Worm (Caenorhabditis elegans) whole organism, L1 larva: ENCODE results near the gene fipr-25.

Experiments used
- C04F5.9 ChIP-seq: sonication (generic microtip); optimal IDR thresholded peaks from 2 replicates; lab custom pipeline; 2016; ENCODE audit warnings: missing genetic modification characterization, missing compliant biosample characterization
- C16A3.4 ChIP-seq: fragments of 150-350 bp; optimal IDR thresholded peaks from 2 replicates; lab custom pipeline; 2014; ENCODE audit warnings: missing biosample characterization, missing genetic modification characterization
- C34B4.2 ChIP-seq: sonication (generic microtip); optimal IDR thresholded peaks from 2 replicates; lab custom pipeline; 2017; ENCODE audit warnings: mild to moderate bottlenecking, missing genetic modification characterization, missing compliant biosample characterization
- F16B12.6 ChIP-seq: fragments of 150-350 bp; optimal IDR thresholded peaks from 2 replicates; lab custom pipeline; 2014; ENCODE audit warnings: missing biosample characterization, missing genetic modification characterization
- Y116A8C.19 ChIP-seq: sonication (generic microtip); optimal IDR thresholded peaks from 2 replicates; lab custom pipeline; 2016; ENCODE audit warnings: missing compliant biosample characterization, missing genetic modification characterization, borderline replicate concordance
- aly-2 ChIP-seq: fragments of 150-350 bp; optimal IDR thresholded peaks from 2 replicates; lab custom pipeline; 2014; ENCODE audit warnings: missing biosample characterization, missing genetic modification characterization
- ama-1 ChIP-seq: fragments of 150-350 bp; optimal IDR thresholded peaks from 2 replicates; lab custom pipeline; 2014
- ceh-8 ChIP-seq: fragments of 200-800 bp; sonication (Bioruptor generic); optimal IDR thresholded peaks from 2 replicates; lab custom pipeline; 2018; ENCODE audit warnings: mild to moderate bottlenecking, missing genetic modification characterization, moderate library complexity, missing compliant biosample characterization
- ceh-88 ChIP-seq: fragments of 200-800 bp; sonication (Bioruptor generic); IDR thresholded peaks from 2 replicates; pipeline ENCODE4 v1.3.6; 2022; ENCODE audit warnings: missing genetic modification characterization, missing compliant biosample characterization
- ces-1 ChIP-seq: fragments of 150-350 bp; optimal IDR thresholded peaks from 2 replicates; lab custom pipeline; 2014; ENCODE audit warnings: missing biosample characterization, missing genetic modification reagents, missing genetic modification characterization
- dpl-1 ChIP-seq, 3 experiments: fragments of 150-350 bp in 2 of 3; sonication (generic microtip) in 1 of 3; optimal IDR thresholded peaks; 2 replicates each; lab custom pipeline; 2014 to 2017; ENCODE audit warnings: missing biosample characterization in 3 of 3, missing genetic modification characterization in 3 of 3, missing genetic modification reagents in 3 of 3
- efl-1 ChIP-seq, 4 experiments: fragments of 150-350 bp; optimal IDR thresholded peaks in 3 of 4; peaks in 1 of 4; 1 replicate in 1 of 4; 2 replicates in 3 of 4; lab custom pipeline; 2014; ENCODE audit warnings: missing biosample characterization in 2 of 4, missing genetic modification characterization in 2 of 4, missing genetic modification reagents in 2 of 4
- egl-13 ChIP-seq: sonication (generic microtip); optimal IDR thresholded peaks from 2 replicates; lab custom pipeline; 2016; ENCODE audit warnings: missing genotype, missing genetic modification reagents, missing genetic modification characterization, missing compliant biosample characterization
- elt-2 ChIP-seq: sonication (generic microtip); optimal IDR thresholded peaks from 2 replicates; lab custom pipeline; 2016; ENCODE audit warnings: missing genetic modification characterization, mild to moderate bottlenecking, inconsistent platforms, missing compliant biosample characterization, missing genetic modification reagents
- elt-3 ChIP-seq, 6 experiments: fragments of 150-350 bp in 1 of 6; sonication (generic microtip); optimal IDR thresholded peaks; 2 replicates each; lab custom pipeline; 2017 to 2018; ENCODE audit warnings: missing biosample characterization in 6 of 6, missing genetic modification characterization in 6 of 6, inconsistent platforms in 1 of 6
- ets-5 ChIP-seq: fragments of 200-800 bp; sonication (Bioruptor generic); IDR thresholded peaks from 2 replicates; pipeline ENCODE4 v1.3.6; 2022; ENCODE audit warnings: missing genetic modification characterization, missing compliant biosample characterization
- fkh-4 ChIP-seq: sonication (generic microtip); optimal IDR thresholded peaks from 2 replicates; lab custom pipeline; 2016; ENCODE audit warnings: missing compliant biosample characterization, missing genetic modification characterization, borderline replicate concordance
- fkh-8 ChIP-seq: sonication (generic microtip); optimal IDR thresholded peaks from 2 replicates; lab custom pipeline; 2016; ENCODE audit warnings: mild to moderate bottlenecking, missing genetic modification characterization, missing compliant biosample characterization
- fos-1 ChIP-seq: fragments of 150-350 bp; optimal IDR thresholded peaks from 2 replicates; lab custom pipeline; 2014; ENCODE audit warnings: missing biosample characterization, missing genetic modification characterization
- hlh-17 ChIP-seq: fragments of 200-800 bp; sonication (Bioruptor generic); optimal IDR thresholded peaks from 2 replicates; lab custom pipeline; 2018; ENCODE audit warnings: missing genetic modification characterization, mild to moderate bottlenecking, missing compliant biosample characterization, moderate library complexity, borderline replicate concordance
- hpl-2 ChIP-seq: fragments of 150-350 bp; optimal IDR thresholded peaks from 2 replicates; lab custom pipeline; 2014; ENCODE audit warnings: missing biosample characterization, missing genetic modification reagents, missing genetic modification characterization
- irx-1 ChIP-seq: sonication (generic microtip); optimal IDR thresholded peaks from 2 replicates; lab custom pipeline; 2016; ENCODE audit warnings: missing genetic modification characterization, missing compliant biosample characterization
- jun-1 ChIP-seq: fragments of 150-350 bp; optimal IDR thresholded peaks from 2 replicates; lab custom pipeline; 2014; ENCODE audit warnings: missing biosample characterization, missing genetic modification reagents, missing genetic modification characterization
- lin-13 ChIP-seq: fragments of 150-350 bp; optimal IDR thresholded peaks from 2 replicates; lab custom pipeline; 2014; ENCODE audit warnings: missing biosample characterization, missing genetic modification reagents, missing genetic modification characterization
- lin-14 ChIP-seq: fragments of 200-800 bp; sonication (Bioruptor generic); optimal IDR thresholded peaks from 2 replicates; lab custom pipeline; 2018; ENCODE audit warnings: mild to moderate bottlenecking, missing genetic modification characterization, moderate library complexity, missing compliant biosample characterization
- lin-15B ChIP-seq: fragments of 150-350 bp; sonication (generic microtip); optimal IDR thresholded peaks from 3 replicates; lab custom pipeline; 2014; ENCODE audit warnings: missing biosample characterization, missing genetic modification characterization
- lin-35 ChIP-seq, 2 experiments: fragments of 150-350 bp; optimal IDR thresholded peaks; 2 replicates each; lab custom pipeline; 2014; ENCODE audit warnings: missing biosample characterization in 2 of 2, missing genetic modification characterization in 2 of 2, missing genetic modification reagents in 2 of 2
- lin-39 ChIP-seq: fragments of 150-350 bp; optimal IDR thresholded peaks from 2 replicates; lab custom pipeline; 2014; ENCODE audit warnings: missing biosample characterization, missing genetic modification reagents, missing genetic modification characterization
- lir-3 ChIP-seq: sonication (generic microtip); optimal IDR thresholded peaks from 2 replicates; lab custom pipeline; 2016; ENCODE audit warnings: mild to moderate bottlenecking, missing genetic modification characterization, moderate library complexity, missing compliant biosample characterization; ENCODE audit not compliant: poor library complexity
- lsy-2 ChIP-seq, 2 experiments: fragments of 150-350 bp; optimal IDR thresholded peaks; 2 replicates each; lab custom pipeline; 2014; ENCODE audit warnings: missing biosample characterization in 2 of 2, missing genetic modification characterization in 2 of 2
- mdl-1 ChIP-seq, 2 experiments: fragments of 150-350 bp; optimal IDR thresholded peaks; 2 replicates each; lab custom pipeline; 2014 to 2017; ENCODE audit warnings: missing biosample characterization in 2 of 2, missing genetic modification characterization in 2 of 2, inconsistent platforms in 1 of 2
- mef-2 ChIP-seq: fragments of 150-350 bp; optimal IDR thresholded peaks from 2 replicates; lab custom pipeline; 2014; ENCODE audit warnings: missing biosample characterization, missing genetic modification characterization
- mep-1 ChIP-seq: fragments of 150-350 bp; optimal IDR thresholded peaks from 2 replicates; lab custom pipeline; 2014; ENCODE audit warnings: missing biosample characterization, missing genetic modification characterization
- nhr-12 ChIP-seq: sonication (generic microtip); optimal IDR thresholded peaks from 2 replicates; lab custom pipeline; 2017; ENCODE audit warnings: missing biosample characterization, missing genetic modification characterization
- nhr-19 ChIP-seq: fragments of 200-800 bp; sonication (Bioruptor generic); conservative IDR thresholded peaks from 2 replicates; pipeline ENCODE4 v1.3.6; 2022; ENCODE audit warnings: missing genetic modification characterization, missing compliant biosample characterization
- nhr-20 ChIP-seq: sonication (generic microtip); optimal IDR thresholded peaks from 2 replicates; lab custom pipeline; 2016; ENCODE audit warnings: mild to moderate bottlenecking, missing genetic modification characterization, missing compliant biosample characterization
- nhr-237 ChIP-seq: fragments of 150-350 bp; optimal IDR thresholded peaks from 2 replicates; lab custom pipeline; 2014; ENCODE audit warnings: missing biosample characterization, missing genetic modification characterization
- nhr-47 ChIP-seq: sonication (generic microtip); optimal IDR thresholded peaks from 2 replicates; lab custom pipeline; 2016; ENCODE audit warnings: mild to moderate bottlenecking, missing genetic modification characterization, moderate library complexity, missing compliant biosample characterization
- nhr-76 ChIP-seq: sonication (generic microtip); optimal IDR thresholded peaks from 2 replicates; lab custom pipeline; 2017; ENCODE audit warnings: missing biosample characterization, missing genetic modification characterization
- nhr-84 ChIP-seq: sonication (generic microtip); optimal IDR thresholded peaks from 2 replicates; lab custom pipeline; 2017; ENCODE audit warnings: missing biosample characterization, missing genetic modification characterization
- nhr-85 ChIP-seq: sonication (generic microtip); peaks from one replicate; lab custom pipeline; 2016; ENCODE audit warnings: missing genetic modification characterization, inconsistent platforms, missing compliant biosample characterization
- nhr-90 ChIP-seq: sonication (generic microtip); optimal IDR thresholded peaks from 2 replicates; lab custom pipeline; 2016; ENCODE audit warnings: mild to moderate bottlenecking, missing genetic modification characterization, missing compliant biosample characterization; ENCODE audit not compliant: poor library complexity
- pag-3 ChIP-seq: sonication (generic microtip); optimal IDR thresholded peaks from 2 replicates; lab custom pipeline; 2017; ENCODE audit warnings: missing genetic modification characterization, mild to moderate bottlenecking, missing compliant biosample characterization, antibody characterized with exemption, borderline replicate concordance; ENCODE audit not compliant: insufficient read depth
- pax-3 ChIP-seq: fragments of 200-800 bp; sonication (Bioruptor generic); optimal IDR thresholded peaks from 2 replicates; lab custom pipeline; 2018; ENCODE audit warnings: mild to moderate bottlenecking, missing genetic modification characterization, moderate library complexity, missing compliant biosample characterization
- unc-130 ChIP-seq: fragments of 150-350 bp; optimal IDR thresholded peaks from 2 replicates; lab custom pipeline; 2017; ENCODE audit warnings: missing biosample characterization, missing genetic modification characterization, inconsistent platforms
- unc-98 ChIP-seq: fragments of 200-800 bp; sonication (Bioruptor generic); IDR thresholded peaks from 2 replicates; pipeline ENCODE4 v1.3.6; 2022; ENCODE audit warnings: missing genetic modification characterization, missing compliant biosample characterization
- xbp-1 ChIP-seq: sonication (generic microtip); optimal IDR thresholded peaks from 2 replicates; lab custom pipeline; 2016; ENCODE audit warnings: missing genetic modification characterization, missing compliant biosample characterization
- ztf-4 ChIP-seq: fragments of 150-350 bp; optimal IDR thresholded peaks from 2 replicates; lab custom pipeline; 2014; ENCODE audit warnings: missing biosample characterization, missing genetic modification characterization

The fipr-25 gene

DNA sequence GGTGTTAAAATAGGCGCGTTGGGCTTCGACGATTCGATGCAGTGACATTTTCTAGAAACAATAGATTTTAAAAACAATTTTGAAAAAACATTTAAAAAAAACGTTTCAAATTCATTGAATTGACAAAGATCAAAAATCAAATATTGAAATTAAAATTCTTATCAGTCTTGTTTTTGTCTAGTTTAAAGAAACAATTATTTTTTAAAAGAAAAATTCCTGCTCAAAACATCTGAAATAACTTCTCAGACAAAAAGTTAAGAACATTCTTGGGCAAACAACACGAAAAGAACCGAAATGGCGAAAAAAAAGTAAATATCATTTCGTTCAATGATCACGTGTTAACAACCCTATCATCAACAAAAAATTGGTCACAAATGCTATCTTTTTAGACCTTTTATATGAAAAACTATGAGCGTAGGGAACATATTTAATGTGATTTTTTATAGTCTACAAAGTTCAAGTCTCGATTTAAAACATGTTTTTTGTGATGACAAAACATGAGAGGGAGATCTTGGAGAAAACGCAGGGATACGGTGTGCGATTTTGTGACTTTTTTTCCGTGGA is 42.4 kb downstream of the fipr-25 start, which contains the start of gene alh-5:
TSS of gene alh-5 (minus strand) at position 51 of the 564 bp plus-strand sequence.
- TF ChIP-seq nhr-19: no peak
- TF ChIP-seq nhr-90 (tag; lab: Kevin White, UChicago): peak; percentile 40
- TF ChIP-seq xbp-1: no peak
- no peak for TF ChIP-seq mdl-1 (tag; optimal IDR thresholded peaks at IDR 0.05; lab: Kevin White, UChicago)
- no peak for TF ChIP-seq dpl-1 (GFP tag; optimal IDR thresholded peaks at IDR 0.05; lab: Kevin White, UChicago)
- TF ChIP-seq nhr-76 (tag; lab: Kevin White, UChicago): no peak
- TF ChIP-seq efl-1 (optimal IDR thresholded peaks at IDR 0.05; lab: Kevin White, UChicago): no peak
- no peak for TF ChIP-seq efl-1 (GFP tag; optimal IDR thresholded peaks at IDR 0.05 in 1 of 2; lab: Kevin White, UChicago)
- TF ChIP-seq pax-3 (tag; lab: Kevin White, UChicago): no peak
- TF ChIP-seq jun-1: peak; percentile 3
- no peak for TF ChIP-seq ztf-4
- no peak for TF ChIP-seq lsy-2 (tag; optimal IDR thresholded peaks at IDR 0.05; lab: Kevin White, UChicago)
- no peak for TF ChIP-seq ceh-88 (GFP tag; lab: Robert Waterston, UW)
- peak; percentile 58 for TF ChIP-seq elt-2 (tag; lab: Kevin White, UChicago)
- TF ChIP-seq C04F5.9 (tag; lab: Kevin White, UChicago): no peak
- no peak for TF ChIP-seq Y116A8C.19 (tag; lab: Kevin White, UChicago)
- no peak for TF ChIP-seq irx-1 (tag; lab: Kevin White, UChicago)
- TF ChIP-seq lin-39 (tag; lab: Kevin White, UChicago): no peak
- peak; percentile 51 for TF ChIP-seq nhr-20
- TF ChIP-seq mep-1 (tag; lab: Kevin White, UChicago): no peak
- TF ChIP-seq nhr-12 (tag; lab: Kevin White, UChicago): no peak
- TF ChIP-seq lir-3 (tag; lab: Kevin White, UChicago): no peak
- TF ChIP-seq pag-3: no peak
- no peak for TF ChIP-seq unc-130 (tag; lab: Kevin White, UChicago)
- TF ChIP-seq lin-14 (GFP tag; lab: Kevin White, UChicago): peak; percentile 71
- peak in 1 of 6 experiments; percentile 69 for TF ChIP-seq elt-3 (tag; optimal IDR thresholded peaks at IDR 0.05; lab: Kevin White, UChicago)
- no peak for TF ChIP-seq fkh-4
- peak in 1 of 2 experiments; percentile 22 for TF ChIP-seq lin-35 (GFP tag; optimal IDR thresholded peaks at IDR 0.05; lab: Kevin White, UChicago)
- no peak for TF ChIP-seq unc-98 (GFP tag; lab: Robert Waterston, UW)
- TF ChIP-seq hlh-17 (GFP tag; lab: Kevin White, UChicago): no peak
- no peak for TF ChIP-seq fos-1 (tag; lab: Kevin White, UChicago)

DNA sequence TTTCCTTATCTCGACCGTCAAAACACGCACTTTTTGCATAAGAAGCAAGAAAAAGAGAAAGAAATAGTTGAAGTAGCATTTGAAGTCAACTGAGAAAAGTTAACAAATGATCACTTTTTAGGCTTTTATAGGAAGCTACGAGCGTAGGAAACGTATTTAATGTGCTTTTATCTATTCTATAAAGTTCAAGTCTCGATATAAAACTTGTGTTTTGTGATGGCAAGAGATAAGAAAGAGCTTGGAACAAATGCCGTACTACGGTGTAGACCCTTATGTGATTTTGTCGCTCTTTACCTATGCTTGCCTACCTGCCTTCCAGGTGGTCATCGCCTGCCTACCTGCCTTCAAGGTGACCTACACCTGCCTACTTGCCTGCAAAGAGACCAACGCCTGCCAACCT is 47.0 kb downstream of the fipr-25 start, which contains the start of gene clec-206:
TSS of gene clec-206 (minus strand) at position 101 of the 400 bp plus-strand sequence.
- no peak for TF ChIP-seq aly-2
- TF ChIP-seq ama-1 (lab: Kevin White, UChicago): no peak
- no peak for TF ChIP-seq efl-1 (optimal IDR thresholded peaks at IDR 0.05; lab: Kevin White, UChicago)
- no peak for TF ChIP-seq efl-1 (GFP tag; optimal IDR thresholded peaks at IDR 0.05 in 1 of 2; lab: Kevin White, UChicago)
- TF ChIP-seq nhr-84 (tag; lab: Kevin White, UChicago): no peak
- no peak for TF ChIP-seq hlh-17 (GFP tag; lab: Kevin White, UChicago)
- no peak for TF ChIP-seq lin-35 (GFP tag; optimal IDR thresholded peaks at IDR 0.05; lab: Kevin White, UChicago)
- TF ChIP-seq fkh-4: no peak
- no peak for TF ChIP-seq nhr-85 (tag; lab: Kevin White, UChicago)
- TF ChIP-seq ceh-8: no peak
- no peak for TF ChIP-seq hpl-2
- TF ChIP-seq pag-3: no peak
- TF ChIP-seq fkh-8 (tag; lab: Kevin White, UChicago): no peak
- no peak for TF ChIP-seq lin-15B
- TF ChIP-seq, all 84 proteins: peak for 0

DNA sequence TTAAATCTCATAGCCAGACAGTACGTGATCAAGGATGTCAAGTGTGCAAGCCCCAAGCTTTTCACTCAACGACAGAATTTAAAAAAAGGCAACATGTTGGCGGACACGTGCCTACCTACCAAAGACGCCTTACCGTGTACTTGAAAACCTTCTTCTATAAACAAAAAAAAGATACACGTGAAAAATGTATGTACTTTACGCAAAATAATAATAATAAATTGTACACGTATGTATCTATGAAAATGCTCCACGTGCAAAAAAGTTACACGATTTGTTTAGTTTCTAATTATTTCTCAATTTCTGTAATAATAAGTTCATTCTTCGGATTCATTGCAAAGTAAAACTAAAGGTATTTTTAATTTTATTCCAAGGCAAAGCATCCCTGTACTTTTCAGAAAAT is 47.4 kb downstream of the fipr-25 start, which contains the start of gene cysl-4:
TSS of gene cysl-4 (plus strand) at position 301 of the 400 bp plus-strand sequence.
- no peak for TF ChIP-seq efl-1 (optimal IDR thresholded peaks at IDR 0.05; lab: Kevin White, UChicago)
- TF ChIP-seq efl-1 (GFP tag; optimal IDR thresholded peaks at IDR 0.05 in 1 of 2; lab: Kevin White, UChicago): no peak
- TF ChIP-seq C34B4.2 (tag; lab: Kevin White, UChicago): no peak
- TF ChIP-seq egl-13 (tag; lab: Kevin White, UChicago): no peak
- TF ChIP-seq lin-13 (GFP tag; lab: Kevin White, UChicago): no peak
- no peak for TF ChIP-seq ztf-4
- no peak for TF ChIP-seq fkh-8 (tag; lab: Kevin White, UChicago)
- TF ChIP-seq nhr-47 (tag; lab: Kevin White, UChicago): no peak
- TF ChIP-seq dpl-1 (GFP tag; optimal IDR thresholded peaks at IDR 0.05; lab: Kevin White, UChicago): no peak
- TF ChIP-seq C16A3.4: no peak
- TF ChIP-seq ces-1: no peak
- TF ChIP-seq F16B12.6 (tag; lab: Kevin White, UChicago): no peak
- no peak for TF ChIP-seq nhr-237 (tag; lab: Kevin White, UChicago)
- TF ChIP-seq ets-5 (GFP tag; lab: Robert Waterston, UW): no peak
- TF ChIP-seq mep-1 (tag; lab: Kevin White, UChicago): no peak
- no peak for TF ChIP-seq mef-2 (tag; lab: Kevin White, UChicago)
